Worm (Caenorhabditis elegans): ENCODE data around the gene nhr-120.
A peak's percentile ranks its signal among the peaks of the same experiment; 100 is the strongest.

nhr-120 gene

DNA sequence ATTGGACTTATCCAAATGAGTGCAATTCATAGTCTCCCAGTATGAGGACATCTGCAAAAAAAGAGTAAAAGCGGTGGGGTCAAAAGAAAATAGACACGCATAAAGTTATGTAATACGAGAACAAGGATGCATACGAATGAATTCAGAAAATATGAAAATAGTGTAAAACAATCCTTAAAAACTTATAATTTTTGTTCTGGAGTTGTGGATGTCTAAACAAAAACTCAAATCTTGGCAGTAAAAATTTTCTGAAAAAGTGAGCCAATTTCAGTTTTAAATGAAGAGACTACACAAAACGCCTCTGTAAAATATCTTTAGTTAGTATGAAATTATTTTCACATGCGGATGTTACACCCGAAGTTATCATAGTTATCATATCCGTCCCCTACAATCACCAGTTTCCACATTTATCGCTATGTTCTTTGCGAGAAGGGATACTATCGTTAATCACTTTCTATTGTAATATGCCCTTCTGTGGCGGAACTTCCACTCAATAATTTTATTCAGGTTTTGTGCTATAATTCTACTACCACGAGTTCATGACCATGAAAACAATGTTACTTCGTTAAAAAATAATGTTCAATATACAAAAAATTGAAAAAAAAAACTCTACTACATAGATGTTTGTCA lies at the start of gene nhr-120:
Gene nhr-120 (minus strand): TSS at position 51 of the 630 bp plus-strand sequence.
- TF ChIP-seq med-1 (GFP tag; optimal IDR thresholded peaks at IDR 0.05; ENCODE audit: insufficient read depth), result no peak
- no peak for TF ChIP-seq flt-1 (GFP tag; IDR thresholded peaks at IDR 0.05)
- no peak for TF ChIP-seq cog-1 (tag; optimal IDR thresholded peaks at IDR 0.05)
- TF ChIP-seq ref-1 (GFP tag; conservative IDR thresholded peaks at IDR 0.05), result no peak

ce11 chrX:6689985-6690384 lies 49.6 kb upstream of the nhr-120 start, which contains the start of gene F38B6.6:
TSS of gene F38B6.6 (minus strand) at chrX:6690085.
- TF ChIP-seq T22C8.4 (GFP tag; IDR thresholded peaks at IDR 0.05) (no peak), ref-1 (GFP tag; conservative IDR thresholded peaks at IDR 0.05) (no peak), cog-1 (tag; optimal IDR thresholded peaks at IDR 0.05) (no peak), klf-2 (GFP tag; conservative IDR thresholded peaks at IDR 0.05) (no peak), ztf-29 (GFP tag; IDR thresholded peaks at IDR 0.05) (no peak), flt-1 (GFP tag; IDR thresholded peaks at IDR 0.05) (no peak), ztf-23 (GFP tag; IDR thresholded peaks at IDR 0.05) (no peak), med-1 (GFP tag; optimal IDR thresholded peaks at IDR 0.05; ENCODE audit: insufficient read depth) (no peak)

- TF ChIP-seq flt-1 (GFP tag; IDR thresholded peaks at IDR 0.05), result no peak
- peak; percentile 48 for TF ChIP-seq cog-1 (tag; optimal IDR thresholded peaks at IDR 0.05)
- TF ChIP-seq T22C8.4 (GFP tag; IDR thresholded peaks at IDR 0.05), result no peak
Observed at ce11 chrX:6688953-6689562, 48.6 kb upstream of the nhr-120 start.

DNA sequence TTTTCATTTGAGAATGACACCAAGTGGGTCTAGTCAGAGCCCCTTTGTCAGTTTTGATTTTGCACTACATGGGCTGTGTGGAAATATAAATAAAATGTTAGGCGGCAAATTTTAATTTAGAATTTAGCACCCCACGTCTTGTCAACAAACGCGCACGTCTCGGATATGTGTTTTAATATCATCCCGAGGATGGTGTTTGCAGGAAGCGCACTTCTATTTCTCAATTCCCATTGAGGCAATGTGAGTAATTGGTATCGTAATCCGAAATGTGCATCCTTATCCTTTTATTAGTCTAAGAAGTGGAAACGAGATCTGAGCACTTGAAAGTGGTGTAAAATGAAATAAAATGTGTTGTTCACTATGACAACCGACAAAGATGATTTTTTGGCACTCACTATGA lies 47.3 kb upstream of the nhr-120 start:
- TF ChIP-seq flt-1 (GFP tag; IDR thresholded peaks at IDR 0.05), result no peak
- no peak for TF ChIP-seq klf-2 (GFP tag; conservative IDR thresholded peaks at IDR 0.05)
- no peak for TF ChIP-seq ztf-23 (GFP tag; IDR thresholded peaks at IDR 0.05)
- no peak for TF ChIP-seq ref-1 (GFP tag; conservative IDR thresholded peaks at IDR 0.05)
- TF ChIP-seq med-1 (GFP tag; optimal IDR thresholded peaks at IDR 0.05; ENCODE audit: insufficient read depth), result no peak

DNA sequence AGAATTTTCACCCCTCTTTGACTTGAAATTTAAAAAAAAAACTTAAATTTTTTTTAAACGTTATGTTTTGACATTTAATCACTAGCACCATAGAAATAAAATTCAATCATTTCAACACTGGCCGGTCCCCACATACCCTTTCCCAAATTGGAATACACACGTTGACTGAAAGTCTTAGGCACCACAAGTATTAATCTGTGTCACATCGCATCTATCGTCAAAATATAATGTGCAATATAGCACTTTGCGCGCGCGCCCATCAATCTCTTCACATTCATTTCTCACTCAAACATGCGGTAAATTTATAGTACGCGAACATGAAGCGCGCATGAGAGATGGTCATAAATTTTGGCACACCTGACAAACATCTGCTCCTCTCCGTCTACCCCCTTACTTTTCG lies 46.9 kb upstream of the nhr-120 start:
- no peak for TF ChIP-seq klf-2 (GFP tag; conservative IDR thresholded peaks at IDR 0.05)
- no peak for TF ChIP-seq tab-1 (GFP tag; IDR thresholded peaks at IDR 0.05)
- TF ChIP-seq med-1 (GFP tag; optimal IDR thresholded peaks at IDR 0.05; ENCODE audit: insufficient read depth), result no peak
- TF ChIP-seq flt-1 (GFP tag; IDR thresholded peaks at IDR 0.05), result no peak
- TF ChIP-seq ztf-29 (GFP tag; IDR thresholded peaks at IDR 0.05), result no peak
- no peak for TF ChIP-seq ref-1 (GFP tag; conservative IDR thresholded peaks at IDR 0.05)
- no peak for TF ChIP-seq ztf-23 (GFP tag; IDR thresholded peaks at IDR 0.05)
- TF ChIP-seq T22C8.4 (GFP tag; IDR thresholded peaks at IDR 0.05), result no peak

- TF ChIP-seq ref-1 (GFP tag; conservative IDR thresholded peaks at IDR 0.05), result no peak
- TF ChIP-seq ztf-29 (GFP tag; IDR thresholded peaks at IDR 0.05), result no peak
- no peak for TF ChIP-seq cog-1 (tag; optimal IDR thresholded peaks at IDR 0.05)
- TF ChIP-seq T22C8.4 (GFP tag; IDR thresholded peaks at IDR 0.05), result no peak
- no peak for TF ChIP-seq flt-1 (GFP tag; IDR thresholded peaks at IDR 0.05)
- TF ChIP-seq tab-1 (GFP tag; IDR thresholded peaks at IDR 0.05), result no peak
- TF ChIP-seq ztf-23 (GFP tag; IDR thresholded peaks at IDR 0.05), result no peak
- no peak for TF ChIP-seq med-1 (GFP tag; optimal IDR thresholded peaks at IDR 0.05; ENCODE audit: insufficient read depth)
- no peak for TF ChIP-seq klf-2 (GFP tag; conservative IDR thresholded peaks at IDR 0.05)
Observed at ce11 chrX:6682683-6683082, 42.3 kb upstream of the nhr-120 start, which contains the start of gene F38B6.8. TSS of gene F38B6.8 (minus strand) at chrX:6682783.

DNA sequence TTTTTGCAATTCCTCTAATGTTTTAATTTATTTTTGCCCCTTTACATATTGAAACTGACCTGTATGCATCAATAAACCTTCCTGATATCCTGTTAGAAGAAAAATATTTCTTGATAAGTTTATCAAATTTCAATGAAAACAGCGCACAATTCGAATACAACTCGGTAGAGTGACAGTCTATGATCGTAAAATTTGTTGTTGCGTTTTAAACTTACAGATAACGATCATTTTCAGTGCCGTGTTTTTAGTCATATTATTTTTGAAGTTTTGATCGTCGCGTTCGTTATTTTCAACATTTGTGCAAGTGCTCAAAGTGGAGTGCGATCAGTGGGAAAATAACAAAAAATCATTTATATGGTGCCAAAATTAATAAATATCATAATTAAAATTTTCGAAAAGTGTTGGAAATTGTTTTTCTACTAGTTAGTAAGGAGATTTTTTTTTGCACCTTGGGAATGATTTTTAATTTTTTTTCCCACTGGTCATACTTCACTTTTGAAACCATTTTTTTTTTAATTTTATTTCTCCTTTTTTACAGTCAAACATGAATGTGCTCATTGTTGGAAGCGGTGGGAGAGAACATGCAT lies 34.0 kb upstream of the nhr-120 start, which contains the start of gene F38B6.4:
Gene F38B6.4 (plus strand): TSS at position 537 of the 587 bp plus-strand sequence.
- TF ChIP-seq ztf-23 (GFP tag; IDR thresholded peaks at IDR 0.05), result no peak
- TF ChIP-seq ref-1 (GFP tag; conservative IDR thresholded peaks at IDR 0.05), result no peak
- no peak for TF ChIP-seq ztf-29 (GFP tag; IDR thresholded peaks at IDR 0.05)
- no peak for TF ChIP-seq flt-1 (GFP tag; IDR thresholded peaks at IDR 0.05)
- no peak for TF ChIP-seq med-1 (GFP tag; optimal IDR thresholded peaks at IDR 0.05; ENCODE audit: insufficient read depth)
- TF ChIP-seq T22C8.4 (GFP tag; IDR thresholded peaks at IDR 0.05), result no peak
- no peak for TF ChIP-seq tab-1 (GFP tag; IDR thresholded peaks at IDR 0.05)
- no peak for TF ChIP-seq klf-2 (GFP tag; conservative IDR thresholded peaks at IDR 0.05)
- no peak for TF ChIP-seq cog-1 (tag; optimal IDR thresholded peaks at IDR 0.05)

ce11 chrX:6672519-6672918 lies 32.1 kb upstream of the nhr-120 start, which contains the start of gene col-172:
TSS of gene col-172 (plus strand) at chrX:6672819.
- TF ChIP-seq klf-2 (GFP tag; conservative IDR thresholded peaks at IDR 0.05), result no peak
- no peak for TF ChIP-seq ref-1 (GFP tag; conservative IDR thresholded peaks at IDR 0.05)
- TF ChIP-seq med-1 (GFP tag; optimal IDR thresholded peaks at IDR 0.05; ENCODE audit: insufficient read depth), result no peak

- TF ChIP-seq ref-1 (GFP tag; conservative IDR thresholded peaks at IDR 0.05) (no peak), klf-2 (GFP tag; conservative IDR thresholded peaks at IDR 0.05) (no peak), T22C8.4 (GFP tag; IDR thresholded peaks at IDR 0.05) (no peak), ztf-23 (GFP tag; IDR thresholded peaks at IDR 0.05) (no peak), med-1 (GFP tag; optimal IDR thresholded peaks at IDR 0.05; ENCODE audit: insufficient read depth) (no peak), cog-1 (tag; optimal IDR thresholded peaks at IDR 0.05) (no peak), tab-1 (GFP tag; IDR thresholded peaks at IDR 0.05) (no peak), flt-1 (GFP tag; IDR thresholded peaks at IDR 0.05) (no peak), ztf-29 (GFP tag; IDR thresholded peaks at IDR 0.05) (no peak)
Observed at ce11 chrX:6671717-6672116, 31.3 kb upstream of the nhr-120 start.

ce11 chrX:6669366-6669765 lies 28.9 kb upstream of the nhr-120 start:
- TF ChIP-seq ztf-29 (GFP tag; IDR thresholded peaks at IDR 0.05), result no peak
- TF ChIP-seq tab-1 (GFP tag; IDR thresholded peaks at IDR 0.05), result no peak
- no peak for TF ChIP-seq ztf-23 (GFP tag; IDR thresholded peaks at IDR 0.05)
- TF ChIP-seq flt-1 (GFP tag; IDR thresholded peaks at IDR 0.05), result no peak
- no peak for TF ChIP-seq T22C8.4 (GFP tag; IDR thresholded peaks at IDR 0.05)
- TF ChIP-seq klf-2 (GFP tag; conservative IDR thresholded peaks at IDR 0.05), result no peak
- no peak for TF ChIP-seq cog-1 (tag; optimal IDR thresholded peaks at IDR 0.05)
- TF ChIP-seq med-1 (GFP tag; optimal IDR thresholded peaks at IDR 0.05; ENCODE audit: insufficient read depth), result no peak
- no peak for TF ChIP-seq ref-1 (GFP tag; conservative IDR thresholded peaks at IDR 0.05)
